Fruit fly (Drosophila melanogaster): ENCODE measurements around the gene nesd.

The nesd gene

DNA sequence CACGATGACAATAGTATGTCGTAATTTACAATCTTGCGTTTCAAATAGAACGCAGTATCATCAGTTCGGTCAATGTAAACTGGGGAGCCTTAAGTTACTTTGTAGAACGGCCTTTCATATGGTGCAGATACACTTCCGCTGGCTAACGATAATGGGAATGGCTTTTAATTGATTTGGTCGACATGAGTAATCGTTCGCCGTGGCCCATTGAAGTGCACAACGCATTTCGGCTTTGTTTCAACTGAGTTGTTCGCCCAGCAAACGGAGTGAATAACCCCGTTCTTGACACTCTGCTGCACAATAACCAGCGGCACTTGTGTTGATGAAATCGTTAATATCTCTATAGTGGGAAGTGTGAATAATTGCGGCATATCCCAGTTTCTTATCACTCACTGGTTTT is 25.8 kb upstream of the nesd start:
- TF ChIP-seq vri (GFP tag; optimal IDR thresholded peaks at IDR 0.05) (peak; percentile 51), CG9139 (GFP tag; optimal IDR thresholded peaks at IDR 0.05) (no peak), Eip93F (GFP tag; optimal IDR thresholded peaks at IDR 0.05) (peak; percentile 6), Lpt (GFP tag; optimal IDR thresholded peaks at IDR 0.05) (no peak), CG11762 (GFP tag; optimal IDR thresholded peaks at IDR 0.05; ENCODE audit: insufficient read depth) (no peak), Sox14 (GFP tag; optimal IDR thresholded peaks at IDR 0.05) (peak; percentile 4), dsx (GFP tag; optimal IDR thresholded peaks at IDR 0.05; ENCODE audit: poor library complexity, severe bottlenecking) (peak; percentile 34), fd59A (GFP tag; optimal IDR thresholded peaks at IDR 0.05) (no peak), Eip78C (GFP tag) (peak; percentile 7), CG6163 (GFP tag; IDR thresholded peaks at IDR 0.05) (0 out of 3 replicates have a peak, but pooled peaks have one; percentile 6), CG6276 (GFP tag; optimal IDR thresholded peaks at IDR 0.05) (no peak)

DNA sequence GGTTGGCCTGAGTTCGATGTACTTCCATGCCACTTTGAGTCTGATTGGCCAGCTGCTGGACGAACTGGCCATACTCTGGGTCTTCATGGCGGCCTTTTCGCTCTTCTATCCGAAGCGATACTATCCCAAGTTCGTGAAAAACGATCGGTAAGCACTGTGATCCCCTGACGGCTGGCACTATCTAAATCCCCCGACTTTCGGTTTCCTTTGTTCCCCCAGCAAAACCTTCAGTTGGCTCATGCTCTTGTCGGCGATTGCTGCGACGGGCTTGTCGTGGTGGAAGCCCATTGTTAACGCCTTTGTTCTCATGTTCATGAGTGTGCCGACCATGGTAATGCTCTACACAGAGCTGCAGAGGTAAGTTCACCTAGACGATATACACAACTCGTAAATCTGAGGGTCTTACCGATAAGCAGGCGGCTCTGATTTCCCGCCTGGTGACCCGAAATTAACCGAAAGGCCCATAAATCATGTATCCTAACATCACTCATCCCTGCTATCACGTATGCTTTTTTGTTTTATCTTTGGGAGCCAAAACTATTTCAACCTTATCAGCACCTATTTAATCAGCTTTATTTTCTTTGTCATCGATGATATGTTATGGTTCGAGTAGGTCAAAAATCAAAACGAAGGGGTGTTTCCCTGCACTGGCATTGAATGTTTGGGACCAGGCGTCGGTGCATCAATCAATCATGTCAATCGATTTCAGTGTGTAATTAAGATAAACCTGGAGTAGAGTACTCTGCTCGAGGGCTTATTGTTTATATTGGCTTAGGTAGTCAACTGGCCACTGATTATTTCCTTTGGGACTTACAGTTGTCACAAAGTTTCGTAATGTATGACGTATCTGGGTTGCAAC is 24.4 kb upstream of the nesd start:
- peak; percentile 60 for TF ChIP-seq Eip93F (GFP tag; optimal IDR thresholded peaks at IDR 0.05)
- TF ChIP-seq CG34406 (GFP tag; optimal IDR thresholded peaks at IDR 0.05) = no peak
- TF ChIP-seq eg (GFP tag; IDR thresholded peaks at IDR 0.05) = no peak
- TF ChIP-seq vri (GFP tag; optimal IDR thresholded peaks at IDR 0.05) = peak; percentile 42
- no peak for TF ChIP-seq esn (GFP tag; optimal IDR thresholded peaks at IDR 0.05)
- peak; percentile 78 for TF ChIP-seq fkh (GFP tag; optimal IDR thresholded peaks at IDR 0.05)
- TF ChIP-seq Sox14 (GFP tag; optimal IDR thresholded peaks at IDR 0.05) = peak; percentile 93
- no peak for TF ChIP-seq CG32006 (GFP tag; optimal IDR thresholded peaks at IDR 0.05)
- TF ChIP-seq Eip78C (GFP tag) = peak; percentile 43

DNA sequence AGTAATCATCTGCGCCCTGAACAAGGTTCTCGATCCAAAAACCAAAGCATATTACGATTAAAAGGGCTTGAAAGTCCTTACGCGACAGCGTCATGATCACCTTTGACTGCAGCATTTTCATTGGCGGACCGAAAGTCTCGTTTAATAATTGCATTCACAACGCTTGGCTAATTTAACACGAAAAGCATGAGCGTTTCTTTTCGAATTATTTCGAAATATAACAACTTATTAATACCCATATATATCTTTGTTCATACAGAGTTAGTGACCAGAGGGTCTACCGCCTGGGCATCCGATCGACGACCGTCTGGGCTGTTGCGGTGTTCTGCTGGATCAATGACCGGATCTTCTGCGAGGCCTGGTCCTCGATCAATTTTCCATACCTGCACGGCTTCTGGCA is 21.7 kb upstream of the nesd start, which contains the start of gene CG10730:
Gene CG10730, minus strand, starts transcription at position 101 of the 400 bp plus-strand sequence.
- no peak for TF ChIP-seq CG4318 (GFP tag; optimal IDR thresholded peaks at IDR 0.05)
- TF ChIP-seq topi (GFP tag; optimal IDR thresholded peaks at IDR 0.05) = no peak
- no peak for TF ChIP-seq spab (GFP tag; optimal IDR thresholded peaks at IDR 0.05)
- TF ChIP-seq Hr4 (GFP tag; optimal IDR thresholded peaks at IDR 0.05) = no peak
- no peak for TF ChIP-seq Sox102F (GFP tag; optimal IDR thresholded peaks at IDR 0.05)
- no peak for TF ChIP-seq CG11902 (GFP tag; optimal IDR thresholded peaks at IDR 0.05)
- TF ChIP-seq Hr39 (GFP tag; optimal IDR thresholded peaks at IDR 0.05) = no peak
- no peak for TF ChIP-seq CG10669 (GFP tag; optimal IDR thresholded peaks at IDR 0.05)
- TF ChIP-seq acj6 (GFP tag; optimal IDR thresholded peaks at IDR 0.05) = no peak
- TF ChIP-seq net (GFP tag; optimal IDR thresholded peaks at IDR 0.05) = no peak
- TF ChIP-seq CG15336 (GFP tag; IDR thresholded peaks at IDR 0.05) = no peak
- TF ChIP-seq CG9139 (GFP tag; optimal IDR thresholded peaks at IDR 0.05) = no peak
- TF ChIP-seq Eip75B (GFP tag; optimal IDR thresholded peaks at IDR 0.05) = no peak
- no peak for TF ChIP-seq ss (GFP tag; optimal IDR thresholded peaks at IDR 0.05)
- no peak for TF ChIP-seq eg (GFP tag; IDR thresholded peaks at IDR 0.05)
- TF ChIP-seq CG31627 (GFP tag; optimal IDR thresholded peaks at IDR 0.05) = no peak

DNA sequence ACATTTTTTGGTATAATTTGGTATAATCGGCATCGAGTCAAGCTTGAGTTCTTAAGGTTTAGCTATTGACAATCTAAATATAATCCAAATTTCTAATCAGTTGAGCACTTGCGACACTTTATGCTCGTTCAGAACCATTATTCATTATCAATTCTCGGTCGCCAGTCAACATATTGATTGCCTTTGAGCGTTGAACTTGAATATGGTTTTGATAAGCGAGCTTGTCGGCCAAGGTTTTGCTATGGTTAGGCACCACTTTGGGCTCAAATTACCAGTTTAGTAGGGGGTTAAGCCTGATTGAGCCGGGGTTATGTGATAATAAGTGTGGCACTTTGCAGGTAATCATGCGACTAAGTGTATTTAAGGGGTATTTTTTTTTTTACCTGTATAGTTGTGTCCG is 19.4 kb upstream of the nesd start:
- TF ChIP-seq Eip75B (GFP tag; optimal IDR thresholded peaks at IDR 0.05) (no peak), svp (GFP tag) (peak; percentile 58)

DNA sequence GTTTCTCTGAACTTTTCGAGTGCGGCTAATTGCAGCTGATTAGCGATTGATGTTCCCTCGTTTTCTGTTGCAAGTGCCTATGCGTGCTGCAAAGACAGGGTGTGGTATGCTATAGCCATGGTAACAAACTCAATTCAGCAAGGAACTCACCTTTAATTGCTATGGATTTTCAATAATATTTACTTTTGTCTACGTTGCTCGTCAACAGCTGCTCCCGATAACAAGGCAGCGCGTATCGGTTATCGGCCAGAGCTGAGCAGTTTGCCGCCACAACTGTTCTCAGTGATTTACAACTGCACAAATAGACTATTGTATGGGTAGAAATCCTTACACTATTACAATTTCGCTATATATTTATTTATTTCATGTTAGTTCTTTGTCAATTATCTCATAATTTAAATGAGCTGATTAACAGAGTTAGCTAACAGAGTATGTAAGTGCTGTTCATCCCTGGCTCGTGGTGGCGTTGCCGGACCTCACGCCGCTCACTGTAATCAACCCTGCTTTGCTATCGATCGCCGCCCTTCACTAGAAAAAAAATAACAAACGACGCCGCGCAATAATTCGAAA is 18.5 kb upstream of the nesd start, which contains the start of the genes pr and neb:
Gene pr, minus strand, starts transcription at position 225 of the 570 bp plus-strand sequence.
Gene neb, plus strand, starts transcription at position 524 of the 570 bp plus-strand sequence.
- TF ChIP-seq CG6808 (GFP tag; optimal IDR thresholded peaks at IDR 0.05) (no peak), ss (GFP tag; optimal IDR thresholded peaks at IDR 0.05) (peak in 1 of 2 experiments; percentile 45), CG3919 (GFP tag; optimal IDR thresholded peaks at IDR 0.05) (peak; percentile 77), Sox102F (GFP tag; optimal IDR thresholded peaks at IDR 0.05) (peak; percentile 34), Blimp-1 (GFP tag; optimal IDR thresholded peaks at IDR 0.05) (no peak), eg (GFP tag; IDR thresholded peaks at IDR 0.05) (peak; percentile 40; the same call in 1 of the 3 replicates), CG10669 (GFP tag; optimal IDR thresholded peaks at IDR 0.05) (no peak), net (GFP tag; optimal IDR thresholded peaks at IDR 0.05) (peak; percentile 25), CG15336 (GFP tag; IDR thresholded peaks at IDR 0.05) (peak; percentile 57), Ets96B (tag; optimal IDR thresholded peaks at IDR 0.05) (peak; percentile 65), Hr4 (GFP tag; optimal IDR thresholded peaks at IDR 0.05) (peak; percentile 67), CG1621 (tag; optimal IDR thresholded peaks at IDR 0.05) (peak; percentile 12), dsx (GFP tag; optimal IDR thresholded peaks at IDR 0.05; ENCODE audit: poor library complexity, severe bottlenecking) (peak; percentile 26), CG32006 (GFP tag; optimal IDR thresholded peaks at IDR 0.05) (peak; percentile 57), CG8119 (GFP tag; IDR thresholded peaks at IDR 0.05) (peak; percentile 56; the same call in 1 of the 3 replicates), CG9139 (GFP tag; optimal IDR thresholded peaks at IDR 0.05) (no peak), cyc (GFP tag; optimal IDR thresholded peaks at IDR 0.05) (peak; percentile 65), CG6792 (GFP tag; optimal IDR thresholded peaks at IDR 0.05) (peak; percentile 31), Gug (GFP tag; IDR thresholded peaks at IDR 0.05) (no peak)
